Worm (Caenorhabditis elegans) whole organism, young adult: ENCODE data around the gene F53A2.11.
A peak's percentile ranks its signal among the peaks of the same experiment; 100 is the strongest.

Source experiments
- B0035.1 ChIP-seq: sonication (generic microtip); optimal IDR thresholded peaks from 2 replicates; lab custom pipeline; 2016; ENCODE audit warnings: missing genetic modification characterization, mild to moderate bottlenecking, missing compliant biosample characterization, missing genotype, missing genetic modification reagents
- B0336.3 ChIP-seq: fragments of 200-800 bp; sonication (Bioruptor generic); IDR thresholded peaks from 2 replicates; pipeline ENCODE4 v1.3.6; 2022; ENCODE audit warnings: missing genetic modification characterization, missing compliant biosample characterization
- C06A6.2 ChIP-seq: fragments of 200-800 bp; sonication (Bioruptor generic); conservative IDR thresholded peaks from 2 replicates; pipeline ENCODE4 v1.3.6; 2022; ENCODE audit warnings: missing genetic modification characterization, missing compliant biosample characterization
- C17E4.6 ChIP-seq: fragments of 200-800 bp; sonication (Bioruptor generic); IDR thresholded peaks from 2 replicates; pipeline ENCODE4 v1.3.6; 2022; ENCODE audit warnings: missing genetic modification reagents, missing genetic modification characterization, missing compliant biosample characterization
- F10E7.11 ChIP-seq: sonication (generic microtip); optimal IDR thresholded peaks from 2 replicates; lab custom pipeline; 2017; ENCODE audit warnings: mild to moderate bottlenecking, missing genetic modification characterization, moderate library complexity, missing compliant biosample characterization
- F22D6.2 ChIP-seq: sonication (generic microtip); optimal IDR thresholded peaks from 2 replicates; lab custom pipeline; 2016; ENCODE audit warnings: mild to moderate bottlenecking, missing genetic modification characterization, missing compliant biosample characterization
- F23B12.7 ChIP-seq: sonication (generic microtip); optimal IDR thresholded peaks from 2 replicates; lab custom pipeline; 2017; ENCODE audit warnings: missing genetic modification characterization, mild to moderate bottlenecking, missing compliant biosample characterization, antibody characterized with exemption, moderate library complexity; ENCODE audit not compliant: insufficient read depth
- F49E8.2 ChIP-seq: sonication (generic microtip); optimal IDR thresholded peaks from 3 replicates; lab custom pipeline; 2017; ENCODE audit warnings: missing genetic modification characterization, mild to moderate bottlenecking, missing compliant biosample characterization, antibody characterized with exemption, moderate library complexity; ENCODE audit not compliant: insufficient read depth
- F57A8.1 ChIP-seq: fragments of 200-800 bp; sonication (Bioruptor generic); optimal IDR thresholded peaks from 2 replicates; lab custom pipeline; 2018; ENCODE audit warnings: mild to moderate bottlenecking, missing genetic modification characterization, moderate library complexity, missing compliant biosample characterization
- K11D2.4 ChIP-seq: fragments of 200-800 bp; sonication (Bioruptor generic); IDR thresholded peaks from 2 replicates; pipeline ENCODE4 v1.3.6; 2022; ENCODE audit warnings: missing genetic modification reagents, missing genetic modification characterization, missing compliant biosample characterization
- K12H6.12 ChIP-seq: fragments of 200-800 bp; sonication (Bioruptor generic); optimal IDR thresholded peaks from 2 replicates; lab custom pipeline; 2018; ENCODE audit warnings: mild to moderate bottlenecking, missing genetic modification characterization, missing compliant biosample characterization
- T26A5.8 ChIP-seq: sonication (generic microtip); optimal IDR thresholded peaks from 2 replicates; lab custom pipeline; 2016; ENCODE audit warnings: missing genetic modification characterization, missing compliant biosample characterization
- Y95B8A.8 ChIP-seq: fragments of 200-800 bp; sonication (Bioruptor generic); IDR thresholded peaks from 2 replicates; pipeline ENCODE4 v1.3.6; 2022; ENCODE audit warnings: missing genetic modification reagents, missing genetic modification characterization, missing compliant biosample characterization
- atf-7 ChIP-seq: sonication (generic microtip); optimal IDR thresholded peaks from 2 replicates; lab custom pipeline; 2017; ENCODE audit warnings: mild to moderate bottlenecking, missing genetic modification characterization, missing compliant biosample characterization
- attf-3 ChIP-seq: fragments of 200-800 bp; sonication (Bioruptor generic); conservative IDR thresholded peaks from 2 replicates; pipeline ENCODE4 v1.3.6; 2022; ENCODE audit warnings: missing genetic modification reagents, missing genetic modification characterization, missing compliant biosample characterization
- bed-2 ChIP-seq: fragments of 200-800 bp; sonication (Bioruptor generic); IDR thresholded peaks from 2 replicates; pipeline ENCODE4 v1.3.6; 2022; ENCODE audit warnings: missing genetic modification reagents, missing genetic modification characterization, missing compliant biosample characterization
- ceh-100 ChIP-seq: fragments of 200-800 bp; sonication (Bioruptor generic); IDR thresholded peaks from 2 replicates; pipeline ENCODE4 v1.3.6; 2022; ENCODE audit warnings: missing genetic modification reagents, missing genetic modification characterization, missing compliant biosample characterization
- ceh-27 ChIP-seq: fragments of 200-800 bp; sonication (Bioruptor generic); optimal IDR thresholded peaks from 2 replicates; lab custom pipeline; 2018; ENCODE audit warnings: mild to moderate bottlenecking, missing genetic modification characterization, moderate library complexity, missing compliant biosample characterization
- ceh-79 ChIP-seq: sonication (generic microtip); optimal IDR thresholded peaks from 2 replicates; lab custom pipeline; 2017; ENCODE audit warnings: mild to moderate bottlenecking, missing genetic modification characterization, missing compliant biosample characterization
- chd-7 ChIP-seq: sonication (generic microtip); optimal IDR thresholded peaks from 2 replicates; lab custom pipeline; 2016; ENCODE audit warnings: mild to moderate bottlenecking, missing genetic modification characterization, moderate library complexity, missing compliant biosample characterization
- die-1 ChIP-seq: sonication (generic microtip); optimal IDR thresholded peaks from 2 replicates; lab custom pipeline; 2016; ENCODE audit warnings: missing genotype, mild to moderate bottlenecking, missing genetic modification characterization, missing compliant biosample characterization
- dpff-1 ChIP-seq: sonication (generic microtip); optimal IDR thresholded peaks from 2 replicates; lab custom pipeline; 2017; ENCODE audit warnings: mild to moderate bottlenecking, missing genetic modification characterization, missing compliant biosample characterization
- egrh-3 ChIP-seq: fragments of 200-800 bp; sonication (Bioruptor generic); IDR thresholded peaks from 2 replicates; pipeline ENCODE4 v1.3.6; 2022; ENCODE audit warnings: missing genetic modification reagents, missing genetic modification characterization, missing compliant biosample characterization
- fkh-3 ChIP-seq: sonication (generic microtip); optimal IDR thresholded peaks from 2 replicates; lab custom pipeline; 2016; ENCODE audit warnings: mild to moderate bottlenecking, missing genetic modification characterization, missing compliant biosample characterization
- hmg-20 ChIP-seq: fragments of 200-800 bp; sonication (Bioruptor generic); IDR thresholded peaks from 2 replicates; pipeline ENCODE4 v1.3.6; 2022; ENCODE audit warnings: missing genetic modification reagents, missing genetic modification characterization, missing compliant biosample characterization
- hsf-1 ChIP-seq: fragments of 200-800 bp; sonication (Bioruptor generic); IDR thresholded peaks from 2 replicates; pipeline ENCODE4 v1.3.6; 2022; ENCODE audit warnings: missing genetic modification reagents, missing genetic modification characterization, missing compliant biosample characterization
- lin-35 ChIP-seq, 3 experiments: fragments of 150-350 bp in 2 of 3; sonication (generic microtip) in 1 of 3; optimal IDR thresholded peaks; 2 replicates each; lab custom pipeline; 2014 to 2018; ENCODE audit warnings: missing biosample characterization in 3 of 3, missing genetic modification characterization in 3 of 3, missing genetic modification reagents in 3 of 3
- lin-40 ChIP-seq: sonication (generic microtip); optimal IDR thresholded peaks from 2 replicates; lab custom pipeline; 2016; ENCODE audit warnings: missing genetic modification characterization, mild to moderate bottlenecking, missing compliant biosample characterization, missing genotype, missing genetic modification reagents
- madf-3 ChIP-seq: fragments of 200-800 bp; sonication (Bioruptor generic); IDR thresholded peaks from 2 replicates; pipeline ENCODE4 v1.3.6; 2022; ENCODE audit warnings: missing genetic modification reagents, missing genetic modification characterization, missing compliant biosample characterization
- madf-8 ChIP-seq: fragments of 200-800 bp; sonication (Bioruptor generic); conservative IDR thresholded peaks from 2 replicates; pipeline ENCODE4 v1.3.6; 2022; ENCODE audit warnings: missing genetic modification reagents, missing genetic modification characterization, missing compliant biosample characterization
- mcd-1 ChIP-seq: fragments of 200-800 bp; sonication (Bioruptor generic); IDR thresholded peaks from 2 replicates; pipeline ENCODE4 v1.3.6; 2022; ENCODE audit warnings: missing genetic modification reagents, missing genetic modification characterization, missing compliant biosample characterization
- mel-28 ChIP-seq: sonication (generic microtip); optimal IDR thresholded peaks from 2 replicates; lab custom pipeline; 2016; ENCODE audit warnings: borderline replicate concordance, mild to moderate bottlenecking, missing genetic modification characterization, missing compliant biosample characterization
- nfya-1 ChIP-seq: sonication (generic microtip); optimal IDR thresholded peaks from 2 replicates; lab custom pipeline; 2017; ENCODE audit warnings: antibody characterized with exemption, missing compliant biosample characterization, missing genetic modification characterization, borderline replicate concordance; ENCODE audit not compliant: insufficient read depth
- nfya-2 ChIP-seq: fragments of 200-800 bp; sonication (Bioruptor generic); IDR thresholded peaks from 2 replicates; pipeline ENCODE4 v1.3.6; 2022; ENCODE audit warnings: missing genetic modification reagents, missing genetic modification characterization, missing compliant biosample characterization
- nfyb-1 ChIP-seq: fragments of 200-800 bp; sonication (Bioruptor generic); IDR thresholded peaks from 2 replicates; pipeline ENCODE4 v1.3.6; 2022; ENCODE audit warnings: missing genetic modification reagents, missing genetic modification characterization, missing compliant biosample characterization
- repo-1 ChIP-seq: sonication (generic microtip); optimal IDR thresholded peaks from 2 replicates; lab custom pipeline; 2017; ENCODE audit warnings: mild to moderate bottlenecking, missing genetic modification characterization, missing compliant biosample characterization
- sea-2 ChIP-seq: fragments of 200-800 bp; sonication (Bioruptor generic); IDR thresholded peaks from 2 replicates; pipeline ENCODE4 v1.3.6; 2022; ENCODE audit warnings: missing genetic modification characterization, missing compliant biosample characterization
- snpc-4 ChIP-seq, 5 experiments: fragments of 150-350 bp in 1 of 5; sonication (generic microtip) in 4 of 5; optimal IDR thresholded peaks; 2 replicates each; lab custom pipeline; 2014 to 2018; ENCODE audit warnings: missing genetic modification characterization in 5 of 5, missing biosample characterization in 3 of 5, antibody characterized with exemption in 2 of 5, mild to moderate bottlenecking in 2 of 5, missing compliant biosample characterization in 2 of 5, missing genotype in 2 of 5, moderate library complexity in 2 of 5, missing genetic modification reagents in 1 of 5
- tbx-9 ChIP-seq: sonication (generic microtip); optimal IDR thresholded peaks from 2 replicates; lab custom pipeline; 2016; ENCODE audit warnings: borderline replicate concordance, missing genetic modification characterization, inconsistent platforms, missing compliant biosample characterization
- unc-130 ChIP-seq: sonication (generic microtip); optimal IDR thresholded peaks from 2 replicates; lab custom pipeline; 2016; ENCODE audit warnings: missing genetic modification reagents, missing genetic modification characterization, missing compliant biosample characterization
- zfh-2 ChIP-seq: fragments of 200-800 bp; sonication (Bioruptor generic); conservative IDR thresholded peaks from 2 replicates; pipeline ENCODE4 v1.3.6; 2022; ENCODE audit warnings: missing genetic modification reagents, missing genetic modification characterization, missing compliant biosample characterization
- ztf-18 ChIP-seq: sonication (generic microtip); optimal IDR thresholded peaks from 2 replicates; lab custom pipeline; 2016; ENCODE audit warnings: missing genotype, mild to moderate bottlenecking, missing genetic modification characterization, missing compliant biosample characterization
- ztf-28 ChIP-seq: fragments of 200-800 bp; sonication (Bioruptor generic); IDR thresholded peaks from 2 replicates; pipeline ENCODE4 v1.3.6; 2022; ENCODE audit warnings: missing genetic modification reagents, missing genetic modification characterization, missing compliant biosample characterization
- ztf-3 ChIP-seq: fragments of 200-800 bp; sonication (Bioruptor generic); optimal IDR thresholded peaks from 2 replicates; lab custom pipeline; 2018; ENCODE audit warnings: mild to moderate bottlenecking, missing genetic modification characterization, missing compliant biosample characterization
- ztf-6 ChIP-seq: fragments of 200-800 bp; sonication (Bioruptor generic); IDR thresholded peaks from 2 replicates; pipeline ENCODE4 v1.3.6; 2022; ENCODE audit warnings: missing genetic modification reagents, missing genetic modification characterization, missing compliant biosample characterization

The F53A2.11 gene

ce11 chrIII:13301983-13302382 is 20.5 kb downstream of the F53A2.11 start:
- TF ChIP-seq Y95B8A.8 (GFP tag; lab: Robert Waterston, UW) (no peak), zfh-2 (GFP tag; lab: Robert Waterston, UW) (peak; percentile 69), hsf-1 (GFP tag; lab: Robert Waterston, UW) (no peak), nfya-2 (GFP tag; lab: Robert Waterston, UW) (no peak)
- TF ChIP-seq, all 124 proteins: peak for 1

ce11 chrIII:13298722-13299431 is 23.6 kb downstream of the F53A2.11 start, which contains the start of gene pgm-2:
Gene pgm-2, plus strand, starts transcription at chrIII:13299378.
- no peak for TF ChIP-seq F10E7.11
- no peak for TF ChIP-seq C06A6.2 (GFP tag; lab: Robert Waterston, UW)
- TF ChIP-seq madf-3 (GFP tag; lab: Robert Waterston, UW), result no peak
- peak; percentile 39 for TF ChIP-seq dpff-1 (tag; lab: Kevin White, UChicago)
- TF ChIP-seq sea-2, result no peak
- no peak for TF ChIP-seq ceh-79 (tag; lab: Kevin White, UChicago)
- TF ChIP-seq fkh-3 (tag; lab: Kevin White, UChicago), result no peak
- TF ChIP-seq bed-2 (GFP tag; lab: Robert Waterston, UW), result no peak
- no peak for TF ChIP-seq nfya-1 (tag; lab: Kevin White, UChicago)
- no peak for TF ChIP-seq ceh-27 (GFP tag; lab: Kevin White, UChicago)
- TF ChIP-seq ceh-100 (GFP tag; lab: Robert Waterston, UW), result no peak
- TF ChIP-seq ztf-6, result no peak
- TF ChIP-seq mel-28 (tag; lab: Kevin White, UChicago), result no peak
- TF ChIP-seq hmg-20 (GFP tag; lab: Robert Waterston, UW), result no peak
- TF ChIP-seq F22D6.2 (tag; lab: Kevin White, UChicago), result no peak
- TF ChIP-seq B0336.3 (GFP tag; lab: Robert Waterston, UW), result no peak
- no peak for TF ChIP-seq B0035.1
- no peak for TF ChIP-seq K12H6.12
- no peak for TF ChIP-seq F23B12.7 (tag; lab: Kevin White, UChicago)
- 0 out of 2 replicates have a peak, but pooled peaks have one; percentile 15 for TF ChIP-seq nfya-2 (GFP tag; lab: Robert Waterston, UW)
- no peak for TF ChIP-seq atf-7 (tag; lab: Kevin White, UChicago)
- 0 out of 2 replicates have a peak, but pooled peaks have one; percentile 6 for TF ChIP-seq nfyb-1 (GFP tag; lab: Robert Waterston, UW)
- no peak for TF ChIP-seq attf-3 (GFP tag; lab: Robert Waterston, UW)
- TF ChIP-seq tbx-9 (tag; lab: Kevin White, UChicago), result no peak
- no peak for TF ChIP-seq C17E4.6 (GFP tag; lab: Robert Waterston, UW)
- TF ChIP-seq die-1 (tag; lab: Kevin White, UChicago), result no peak
- TF ChIP-seq unc-130 (GFP tag; lab: Kevin White, UChicago), result no peak
- no peak for TF ChIP-seq ztf-18 (tag; lab: Kevin White, UChicago)
- TF ChIP-seq repo-1 (tag; lab: Kevin White, UChicago), result peak; percentile 58
- no peak for TF ChIP-seq ztf-3 (GFP tag; lab: Kevin White, UChicago)
- TF ChIP-seq ztf-28 (GFP tag; lab: Robert Waterston, UW), result no peak
- no peak for TF ChIP-seq F49E8.2 (tag; lab: Kevin White, UChicago)
- no peak for TF ChIP-seq K11D2.4 (GFP tag; lab: Robert Waterston, UW)
- no peak for TF ChIP-seq F57A8.1 (GFP tag; lab: Kevin White, UChicago)
- TF ChIP-seq lin-35 (GFP tag; optimal IDR thresholded peaks at IDR 0.05; lab: Kevin White, UChicago), result no peak
- no peak for TF ChIP-seq egrh-3 (GFP tag; lab: Robert Waterston, UW)
- no peak for TF ChIP-seq T26A5.8
- TF ChIP-seq chd-7 (tag; lab: Kevin White, UChicago), result no peak
- TF ChIP-seq madf-8 (GFP tag; lab: Robert Waterston, UW), result no peak
- TF ChIP-seq snpc-4 (GFP tag; optimal IDR thresholded peaks at IDR 0.05; lab: Kevin White, UChicago), result no peak
- TF ChIP-seq snpc-4 (tag; optimal IDR thresholded peaks at IDR 0.05; lab: Kevin White, UChicago), result no peak
- no peak for TF ChIP-seq mcd-1 (GFP tag; lab: Robert Waterston, UW)
- no peak for TF ChIP-seq lin-40 (tag; lab: Kevin White, UChicago)
